Worm (Caenorhabditis elegans): ENCODE results near the gene ubc-8.

The ubc-8 gene

ce11 chrIV:2670664-2671063 is 36.4 kb downstream of the ubc-8 start:
- TF ChIP-seq him-1 (tag; optimal IDR thresholded peaks at IDR 0.05) (no peak), dao-5 (tag; optimal IDR thresholded peaks at IDR 0.05) (no peak), W03F9.2 (tag; optimal IDR thresholded peaks at IDR 0.05) (no peak)

ce11 chrIV:2666586-2667100 is 40.4 kb downstream of the ubc-8 start, which contains the start of gene Y69A2AR.1:
Gene Y69A2AR.1, plus strand, starts transcription at chrIV:2667050.
- TF ChIP-seq him-1 (tag; optimal IDR thresholded peaks at IDR 0.05) (no peak), dao-5 (tag; optimal IDR thresholded peaks at IDR 0.05) (no peak), W03F9.2 (tag; optimal IDR thresholded peaks at IDR 0.05) (no peak)

ce11 chrIV:2666127-2666526 is 40.9 kb downstream of the ubc-8 start:
- TF ChIP-seq him-1 (tag; optimal IDR thresholded peaks at IDR 0.05), result no peak

- TF ChIP-seq dao-5 (tag; optimal IDR thresholded peaks at IDR 0.05), result no peak
- no peak for TF ChIP-seq W03F9.2 (tag; optimal IDR thresholded peaks at IDR 0.05)
Measured at ce11 chrIV:2665388-2665978, 41.6 kb downstream of the ubc-8 start.

- TF ChIP-seq dao-5 (tag; optimal IDR thresholded peaks at IDR 0.05), result peak; percentile 29
- no peak for TF ChIP-seq W03F9.2 (tag; optimal IDR thresholded peaks at IDR 0.05)
- no peak for TF ChIP-seq him-1 (tag; optimal IDR thresholded peaks at IDR 0.05)
Measured at ce11 chrIV:2664901-2665201, 42.2 kb downstream of the ubc-8 start.

ce11 chrIV:2663953-2664900 is 42.8 kb downstream of the ubc-8 start, which contains the start of gene Y69A2AR.31:
Gene Y69A2AR.31, minus strand, starts transcription at chrIV:2664003.
- no peak for TF ChIP-seq him-1 (tag; optimal IDR thresholded peaks at IDR 0.05)
- TF ChIP-seq dao-5 (tag; optimal IDR thresholded peaks at IDR 0.05), result no peak
- no peak for TF ChIP-seq W03F9.2 (tag; optimal IDR thresholded peaks at IDR 0.05)

- no peak for TF ChIP-seq him-1 (tag; optimal IDR thresholded peaks at IDR 0.05)
Measured at ce11 chrIV:2658733-2659132, 48.3 kb downstream of the ubc-8 start.

ce11 chrIV:2657307-2657706 is 49.7 kb downstream of the ubc-8 start:
- no peak for TF ChIP-seq dao-5 (tag; optimal IDR thresholded peaks at IDR 0.05)
- no peak for TF ChIP-seq W03F9.2 (tag; optimal IDR thresholded peaks at IDR 0.05)
- no peak for TF ChIP-seq him-1 (tag; optimal IDR thresholded peaks at IDR 0.05)

- TF ChIP-seq dao-5 (tag; optimal IDR thresholded peaks at IDR 0.05) (no peak), him-1 (tag; optimal IDR thresholded peaks at IDR 0.05) (no peak), W03F9.2 (tag; optimal IDR thresholded peaks at IDR 0.05) (no peak)
Measured at ce11 chrIV:2656400-2657139, 50.5 kb downstream of the ubc-8 start.

ce11 chrIV:2654965-2655364 is 52.1 kb downstream of the ubc-8 start:
- TF ChIP-seq him-1 (tag; optimal IDR thresholded peaks at IDR 0.05) (no peak), dao-5 (tag; optimal IDR thresholded peaks at IDR 0.05) (no peak), W03F9.2 (tag; optimal IDR thresholded peaks at IDR 0.05) (no peak)
